Worm (Caenorhabditis elegans) whole organism, young adult: Measurements from ENCODE around the gene frpr-9.

Source experiments
- F57A8.1 ChIP-seq: fragments of 200-800 bp; sonication (Bioruptor generic); optimal IDR thresholded peaks from 2 replicates; lab custom pipeline; 2018; ENCODE audit warnings: mild to moderate bottlenecking, missing genetic modification characterization, moderate library complexity, missing compliant biosample characterization
- K11D2.4 ChIP-seq: fragments of 200-800 bp; sonication (Bioruptor generic); IDR thresholded peaks from 2 replicates; pipeline ENCODE4 v1.3.6; 2022; ENCODE audit warnings: missing genetic modification reagents, missing genetic modification characterization, missing compliant biosample characterization
- ama-1 ChIP-seq, 3 experiments: fragments of 150-350 bp in 1 of 3; sonication (generic microtip) in 2 of 3; optimal IDR thresholded peaks; 2 replicates each; lab custom pipeline; 2014 to 2018; ENCODE audit warnings: missing biosample characterization in 2 of 3, missing genetic modification characterization in 2 of 3, missing genetic modification reagents in 2 of 3
- ceh-27 ChIP-seq: fragments of 200-800 bp; sonication (Bioruptor generic); optimal IDR thresholded peaks from 2 replicates; lab custom pipeline; 2018; ENCODE audit warnings: mild to moderate bottlenecking, missing genetic modification characterization, moderate library complexity, missing compliant biosample characterization
- ceh-58 ChIP-seq: fragments of 200-800 bp; sonication (Bioruptor generic); IDR thresholded peaks from 2 replicates; pipeline ENCODE4 v1.3.6; 2022; ENCODE audit warnings: missing genetic modification characterization, missing compliant biosample characterization
- let-607 ChIP-seq, 2 experiments: fragments of 200-800 bp in 1 of 2; sonication (Bioruptor generic) in 1 of 2; sonication (generic microtip) in 1 of 2; optimal IDR thresholded peaks; 2 replicates each; lab custom pipeline; 2016 to 2018; ENCODE audit warnings: mild to moderate bottlenecking in 2 of 2, missing compliant biosample characterization in 2 of 2, missing genetic modification characterization in 2 of 2, moderate library complexity in 2 of 2, missing genotype in 1 of 2
- lin-40 ChIP-seq: sonication (generic microtip); optimal IDR thresholded peaks from 2 replicates; lab custom pipeline; 2016; ENCODE audit warnings: missing genetic modification characterization, mild to moderate bottlenecking, missing compliant biosample characterization, missing genotype, missing genetic modification reagents
- lir-1 ChIP-seq: fragments of 200-800 bp; sonication (Bioruptor generic); conservative IDR thresholded peaks from 2 replicates; pipeline ENCODE4 v1.3.6; 2022; ENCODE audit warnings: missing genetic modification reagents, missing genetic modification characterization, missing compliant biosample characterization
- madf-6 ChIP-seq: fragments of 200-800 bp; sonication (Bioruptor generic); IDR thresholded peaks from 2 replicates; pipeline ENCODE4 v1.3.6; 2022; ENCODE audit warnings: missing genetic modification reagents, missing genetic modification characterization, missing compliant biosample characterization
- snpc-3.4 ChIP-seq: sonication (generic microtip); optimal IDR thresholded peaks from 2 replicates; lab custom pipeline; 2017; ENCODE audit warnings: missing genetic modification characterization, mild to moderate bottlenecking, missing compliant biosample characterization, antibody characterized with exemption, moderate library complexity, missing genotype, missing genetic modification reagents
- unc-62 ChIP-seq: fragments of 150-350 bp; optimal IDR thresholded peaks from 2 replicates; lab custom pipeline; 2014; ENCODE audit warnings: missing biosample characterization, missing genetic modification reagents, missing genetic modification characterization
- ztf-18 ChIP-seq: sonication (generic microtip); optimal IDR thresholded peaks from 2 replicates; lab custom pipeline; 2016; ENCODE audit warnings: missing genotype, mild to moderate bottlenecking, missing genetic modification characterization, missing compliant biosample characterization
- ztf-28 ChIP-seq: fragments of 200-800 bp; sonication (Bioruptor generic); IDR thresholded peaks from 2 replicates; pipeline ENCODE4 v1.3.6; 2022; ENCODE audit warnings: missing genetic modification reagents, missing genetic modification characterization, missing compliant biosample characterization

- no peak for TF ChIP-seq ztf-28 (GFP tag; lab: Robert Waterston, UW)
- TF ChIP-seq unc-62 (GFP tag; lab: Kevin White, UChicago) = no peak
- no peak for TF ChIP-seq lir-1
- no peak for TF ChIP-seq K11D2.4 (GFP tag; lab: Robert Waterston, UW)
- no peak for TF ChIP-seq ceh-27
- TF ChIP-seq ama-1 (optimal IDR thresholded peaks at IDR 0.05; lab: Kevin White, UChicago) = no peak
- TF ChIP-seq ama-1 (GFP tag; optimal IDR thresholded peaks at IDR 0.05; lab: Kevin White, UChicago) = no peak
- no peak for TF ChIP-seq let-607 (tag; optimal IDR thresholded peaks at IDR 0.05; lab: Kevin White, UChicago)
- no peak for TF ChIP-seq F57A8.1 (GFP tag; lab: Kevin White, UChicago)
- no peak for TF ChIP-seq snpc-3.4 (tag; lab: Kevin White, UChicago)
- no peak for TF ChIP-seq lin-40 (tag; lab: Kevin White, UChicago)
- no peak for TF ChIP-seq ztf-18 (tag; lab: Kevin White, UChicago)
- no peak for TF ChIP-seq madf-6 (GFP tag; lab: Robert Waterston, UW)
- no peak for TF ChIP-seq ceh-58
Measured at ce11 chrV:10981113-10981512, 10.8 kb upstream of the frpr-9 start, which contains the start of gene fig-1.
